Worm (Caenorhabditis elegans): ENCODE results near the gene T25D10.4.

T25D10.4 gene

ce11 chrII:6410181-6410580 is at the start of gene T25D10.4:
Gene T25D10.4 (minus strand): TSS chrII:6410281.
- TF ChIP-seq lin-11 (tag; optimal IDR thresholded peaks at IDR 0.05) (no peak), tbx-7 (tag; optimal IDR thresholded peaks at IDR 0.05) (no peak), fkh-6 (tag; optimal IDR thresholded peaks at IDR 0.05) (no peak), ceh-19 (GFP tag; optimal IDR thresholded peaks at IDR 0.05) (no peak), npax-4 (tag; optimal IDR thresholded peaks at IDR 0.05) (no peak), hlh-30 (tag; optimal IDR thresholded peaks at IDR 0.05; ENCODE audit: insufficient read depth) (no peak), ref-2 (tag; optimal IDR thresholded peaks at IDR 0.05) (no peak), elt-2 (tag; optimal IDR thresholded peaks at IDR 0.05) (no peak)

- TF ChIP-seq hlh-8 (tag; optimal IDR thresholded peaks at IDR 0.05) = no peak
- no peak for TF ChIP-seq ztf-16 (tag; optimal IDR thresholded peaks at IDR 0.05)
- TF ChIP-seq hlh-15 (tag; optimal IDR thresholded peaks at IDR 0.05) = no peak
- TF ChIP-seq syd-9 (tag; optimal IDR thresholded peaks at IDR 0.05) = no peak
- TF ChIP-seq pax-1 (tag; optimal IDR thresholded peaks at IDR 0.05) = no peak
- TF ChIP-seq ceh-9 (tag; optimal IDR thresholded peaks at IDR 0.05) = no peak
- TF ChIP-seq C38D4.7 (GFP tag; optimal IDR thresholded peaks at IDR 0.05) = no peak
- no peak for TF ChIP-seq pha-2 (tag; optimal IDR thresholded peaks at IDR 0.05)
- no peak for TF ChIP-seq dmd-4 (tag; optimal IDR thresholded peaks at IDR 0.05; ENCODE audit: borderline replicate concordance)
These were observed 44.6 kb upstream of the T25D10.4 start, which contains the start of gene aptf-1 for ce11 chrII:6454671-6455070. Gene aptf-1 (plus strand): TSS chrII:6454971.

- TF ChIP-seq ahr-1 (tag; optimal IDR thresholded peaks at IDR 0.05) (no peak), ceh-14 (tag; optimal IDR thresholded peaks at IDR 0.05) (peak; percentile 11), dmd-4 (tag; optimal IDR thresholded peaks at IDR 0.05; ENCODE audit: borderline replicate concordance) (no peak), nfya-1 (tag; optimal IDR thresholded peaks at IDR 0.05) (peak; percentile 37), pha-2 (tag; optimal IDR thresholded peaks at IDR 0.05) (no peak), unc-42 (tag; optimal IDR thresholded peaks at IDR 0.05) (peak; percentile 90), ceh-31 (tag; optimal IDR thresholded peaks at IDR 0.05) (peak; percentile 62), hlh-8 (tag; optimal IDR thresholded peaks at IDR 0.05) (peak; percentile 21), ceh-48 (tag; optimal IDR thresholded peaks at IDR 0.05) (peak; percentile 13), lin-11 (tag; optimal IDR thresholded peaks at IDR 0.05) (no peak), lim-6 (tag; optimal IDR thresholded peaks at IDR 0.05) (no peak), ceh-2 (tag; optimal IDR thresholded peaks at IDR 0.05) (no peak), hlh-30 (tag; optimal IDR thresholded peaks at IDR 0.05; ENCODE audit: insufficient read depth) (peak; percentile 60), nhr-11 (tag; optimal IDR thresholded peaks at IDR 0.05) (no peak)
These were observed 43.3 kb upstream of the T25D10.4 start, which contains the start of gene atg-16.2 for ce11 chrII:6453341-6453806. Gene atg-16.2 (minus strand): TSS chrII:6453391.

ce11 chrII:6449656-6450055 is 39.6 kb upstream of the T25D10.4 start, which contains the start of gene nhr-22:
Gene nhr-22 (minus strand): TSS chrII:6449792.
- TF ChIP-seq C08G9.2 (tag; optimal IDR thresholded peaks at IDR 0.05) (no peak), ceh-9 (tag; optimal IDR thresholded peaks at IDR 0.05) (no peak), ttx-3 (tag; optimal IDR thresholded peaks at IDR 0.05) (no peak), sdc-2 (tag; optimal IDR thresholded peaks at IDR 0.05) (no peak), ceh-19 (GFP tag; optimal IDR thresholded peaks at IDR 0.05) (no peak), unc-86 (tag; optimal IDR thresholded peaks at IDR 0.05) (no peak), eyg-1 (tag; optimal IDR thresholded peaks at IDR 0.05) (no peak), nfya-1 (tag; optimal IDR thresholded peaks at IDR 0.05) (no peak), syd-9 (tag; optimal IDR thresholded peaks at IDR 0.05) (no peak), dmd-4 (tag; optimal IDR thresholded peaks at IDR 0.05; ENCODE audit: borderline replicate concordance) (no peak)

ce11 chrII:6448656-6449055 is 38.6 kb upstream of the T25D10.4 start:
- TF ChIP-seq dmd-4 (tag; optimal IDR thresholded peaks at IDR 0.05; ENCODE audit: borderline replicate concordance) (no peak), nhr-232 (tag; optimal IDR thresholded peaks at IDR 0.05) (no peak), unc-42 (tag; optimal IDR thresholded peaks at IDR 0.05) (no peak), elt-2 (tag; optimal IDR thresholded peaks at IDR 0.05) (no peak), dve-1 (tag; optimal IDR thresholded peaks at IDR 0.05) (no peak), elt-4 (tag; optimal IDR thresholded peaks at IDR 0.05) (no peak), ceh-9 (tag; optimal IDR thresholded peaks at IDR 0.05) (no peak), pha-2 (tag; optimal IDR thresholded peaks at IDR 0.05) (no peak), Y22D7AL.16 (tag; optimal IDR thresholded peaks at IDR 0.05) (no peak), npax-4 (tag; optimal IDR thresholded peaks at IDR 0.05) (no peak)

Measured in whole organism, late embryonic.